Fruit fly (Drosophila melanogaster) whole organism, embryonic: ENCODE data around the gene CG43131.

Source experiments
- Antp ChIP-seq: fragments of 200-800 bp; sonication (Bioruptor generic); optimal IDR thresholded peaks from 3 replicates; lab custom pipeline; 2016; ENCODE audit warnings: missing biosample characterization, missing genetic modification characterization
- Atf6 ChIP-seq: fragments of 200-800 bp; sonication (Bioruptor generic); IDR thresholded peaks from 2 replicates; pipeline ENCODE4 v1.3.6; 2022; ENCODE audit warnings: missing biosample characterization, missing genetic modification characterization
- B-H1 ChIP-seq: fragments of 200-800 bp; sonication (Bioruptor generic); IDR thresholded peaks from 3 replicates; pipeline ENCODE4 v1.3.6; 2022; ENCODE audit warnings: missing biosample characterization, missing genetic modification characterization
- Bdp1 ChIP-seq: fragments of 200-800 bp; sonication (Bioruptor generic); optimal IDR thresholded peaks from 3 replicates; lab custom pipeline; 2016; ENCODE audit warnings: missing biosample characterization, missing genetic modification characterization
- CG11456 ChIP-seq: fragments of 200-800 bp; sonication (Bioruptor generic); IDR thresholded peaks from 3 replicates; pipeline ENCODE4 v1.3.6; 2022; ENCODE audit warnings: missing biosample characterization, missing genetic modification characterization
- CG12071 ChIP-seq: fragments of 200-800 bp; sonication (Bioruptor generic); optimal IDR thresholded peaks from 3 replicates; lab custom pipeline; 2018; ENCODE audit warnings: missing biosample characterization, mild to moderate bottlenecking, missing genetic modification characterization
- CG12104 ChIP-seq: fragments of 200-800 bp; sonication (Bioruptor generic); optimal IDR thresholded peaks from 3 replicates; lab custom pipeline; 2016; ENCODE audit warnings: missing biosample characterization, missing genetic modification characterization
- CG1647 ChIP-seq: fragments of 200-800 bp; sonication (Bioruptor generic); optimal IDR thresholded peaks from 3 replicates; lab custom pipeline; 2016; ENCODE audit warnings: missing biosample characterization, missing genetic modification characterization
- CG16815 ChIP-seq: fragments of 200-800 bp; sonication (Bioruptor generic); optimal IDR thresholded peaks from 3 replicates; lab custom pipeline; 2017; ENCODE audit warnings: missing biosample characterization, mild to moderate bottlenecking, missing genetic modification characterization
- CG17385 ChIP-seq: fragments of 200-800 bp; sonication (Bioruptor generic); optimal IDR thresholded peaks from 3 replicates; lab custom pipeline; 2018; ENCODE audit warnings: missing biosample characterization, mild to moderate bottlenecking, missing genetic modification characterization
- CG17612 ChIP-seq: fragments of 200-800 bp; sonication (Bioruptor generic); IDR thresholded peaks from 2 replicates; pipeline ENCODE4 v1.3.6; 2022; ENCODE audit warnings: missing biosample characterization, missing genetic modification characterization
- CG1832 ChIP-seq: fragments of 200-800 bp; sonication (Bioruptor generic); optimal IDR thresholded peaks from 2 replicates; lab custom pipeline; 2017; ENCODE audit warnings: missing biosample characterization, mild to moderate bottlenecking, missing genetic modification characterization, inconsistent platforms
- CG2120 ChIP-seq: fragments of 200-800 bp; sonication (Bioruptor generic); optimal IDR thresholded peaks from 3 replicates; lab custom pipeline; 2016; ENCODE audit warnings: missing biosample characterization, missing genetic modification characterization
- CG2875 ChIP-seq: fragments of 200-800 bp; sonication (Bioruptor generic); optimal IDR thresholded peaks from 2 replicates; lab custom pipeline; 2017; ENCODE audit warnings: missing biosample characterization, mild to moderate bottlenecking, missing genetic modification characterization, missing genetic modification reagents
- CG3065 ChIP-seq: fragments of 200-800 bp; sonication (Bioruptor generic); optimal IDR thresholded peaks from 2 replicates; lab custom pipeline; 2016; ENCODE audit warnings: missing biosample characterization, missing genetic modification characterization
- CG33213 ChIP-seq: fragments of 200-800 bp; sonication (Bioruptor generic); optimal IDR thresholded peaks from 3 replicates; lab custom pipeline; 2016; ENCODE audit warnings: missing biosample characterization, missing genetic modification characterization
- CG4328 ChIP-seq: fragments of 200-800 bp; sonication (Bioruptor generic); optimal IDR thresholded peaks from 3 replicates; lab custom pipeline; 2017; ENCODE audit warnings: missing biosample characterization, missing genetic modification reagents, missing genetic modification characterization
- CG4730 ChIP-seq: fragments of 200-800 bp; sonication (Bioruptor generic); IDR thresholded peaks from 2 replicates; pipeline ENCODE4 v1.3.6; 2022; ENCODE audit warnings: missing biosample characterization, missing genetic modification characterization
- CG8359 ChIP-seq: fragments of 200-800 bp; sonication (Bioruptor generic); optimal IDR thresholded peaks from 2 replicates; lab custom pipeline; 2017; ENCODE audit warnings: missing biosample characterization, mild to moderate bottlenecking, missing genetic modification characterization, borderline replicate concordance
- CG8944 ChIP-seq: fragments of 200-800 bp; sonication (Bioruptor generic); optimal IDR thresholded peaks from 3 replicates; lab custom pipeline; 2016; ENCODE audit warnings: missing biosample characterization, missing genetic modification characterization
- CG9437 ChIP-seq: fragments of 200-800 bp; sonication (Bioruptor generic); optimal IDR thresholded peaks from 2 replicates; lab custom pipeline; 2018; ENCODE audit warnings: missing biosample characterization, mild to moderate bottlenecking, missing genetic modification characterization
- Chrac-16 ChIP-seq: fragments of 200-800 bp; sonication (Bioruptor generic); optimal IDR thresholded peaks from 3 replicates; lab custom pipeline; 2016; ENCODE audit warnings: missing biosample characterization, missing genetic modification characterization
- CkIIα-i1 ChIP-seq: fragments of 200-800 bp; sonication (Bioruptor generic); IDR thresholded peaks from 2 replicates; pipeline ENCODE4 v1.3.6; 2022; ENCODE audit warnings: missing biosample characterization, missing genetic modification characterization
- HLH3B ChIP-seq: fragments of 200-800 bp; sonication (Bioruptor generic); IDR thresholded peaks from 2 replicates; pipeline ENCODE4 v1.3.6; 2022; ENCODE audit warnings: missing biosample characterization, missing genetic modification characterization
- HmgD ChIP-seq: fragments of 200-800 bp; sonication (Bioruptor generic); optimal IDR thresholded peaks from 3 replicates; lab custom pipeline; 2016; ENCODE audit warnings: missing biosample characterization, missing genetic modification characterization
- Lim3 ChIP-seq: fragments of 200-800 bp; sonication (Bioruptor generic); IDR thresholded peaks from 2 replicates; pipeline ENCODE4 v1.3.6; 2022; ENCODE audit warnings: missing biosample characterization, missing genetic modification characterization
- Myb ChIP-seq: fragments of 200-800 bp; sonication (Bioruptor generic); optimal IDR thresholded peaks from 2 replicates; lab custom pipeline; 2016; ENCODE audit warnings: missing biosample characterization, missing genetic modification characterization
- Sry-β ChIP-seq: fragments of 200-800 bp; sonication (Bioruptor generic); optimal IDR thresholded peaks from 2 replicates; lab custom pipeline; 2018; ENCODE audit warnings: missing biosample characterization, mild to moderate bottlenecking, missing genetic modification characterization, moderate library complexity
- Ssrp ChIP-seq: fragments of 200-800 bp; sonication (Bioruptor generic); optimal IDR thresholded peaks from 2 replicates; lab custom pipeline; 2018; ENCODE audit warnings: missing biosample characterization, mild to moderate bottlenecking, missing genetic modification characterization, moderate library complexity
- crol ChIP-seq: fragments of 200-800 bp; sonication (Bioruptor generic); IDR thresholded peaks from 2 replicates; pipeline ENCODE4 v1.3.6; 2022; ENCODE audit warnings: missing biosample characterization, missing genetic modification characterization
- gsb-n ChIP-seq: fragments of 200-800 bp; sonication (Bioruptor generic); optimal IDR thresholded peaks from 3 replicates; lab custom pipeline; 2018; ENCODE audit warnings: missing biosample characterization, mild to moderate bottlenecking, missing genetic modification characterization
- hb ChIP-seq: fragments of 200-800 bp; sonication (Bioruptor generic); IDR thresholded peaks from 3 replicates; pipeline ENCODE4 v1.3.6; 2022; ENCODE audit warnings: missing biosample characterization, missing genetic modification characterization; ENCODE audit not compliant: partially characterized antibody
- klu ChIP-seq: fragments of 200-800 bp; sonication (Bioruptor generic); IDR thresholded peaks from 2 replicates; pipeline ENCODE4 v1.3.6; 2022; ENCODE audit warnings: missing biosample characterization, missing genetic modification characterization
- lola ChIP-seq, 3 experiments: fragments of >200 bp in 2 of 3; fragments of 200-800 bp in 1 of 3; sonication (Bioruptor generic) in 1 of 3; optimal IDR thresholded peaks; 2 replicates each; lab custom pipeline; 2017 to 2019; ENCODE audit warnings: missing biosample characterization in 3 of 3, missing genetic modification characterization in 3 of 3, mild to moderate bottlenecking in 1 of 3, moderate library complexity in 1 of 3
- lov ChIP-seq, 2 experiments: fragments of 200-800 bp in 1 of 2; fragments of >200 bp in 1 of 2; sonication (Bioruptor generic) in 1 of 2; IDR thresholded peaks in 1 of 2; optimal IDR thresholded peaks in 1 of 2; 2 replicates in 1 of 2; 3 replicates in 1 of 2; pipeline versions ENCODE4 v1.3.6 to Lab custom; 2017 to 2022; ENCODE audit warnings: missing biosample characterization in 1 of 2, missing genetic modification characterization in 1 of 2
- nau ChIP-seq: fragments of 200-800 bp; sonication (Bioruptor generic); optimal IDR thresholded peaks from 3 replicates; lab custom pipeline; 2017; ENCODE audit warnings: missing biosample characterization, mild to moderate bottlenecking, missing genetic modification characterization, missing genetic modification reagents
- oc ChIP-seq: fragments of 200-800 bp; sonication (Bioruptor generic); optimal IDR thresholded peaks from 2 replicates; lab custom pipeline; 2018; ENCODE audit warnings: missing biosample characterization, mild to moderate bottlenecking, missing genetic modification characterization, moderate library complexity
- odd ChIP-seq: fragments of 200-800 bp; sonication (Bioruptor generic); optimal IDR thresholded peaks from 2 replicates; lab custom pipeline; 2017; ENCODE audit warnings: missing biosample characterization, mild to moderate bottlenecking, missing genetic modification characterization
- pita ChIP-seq: fragments of 200-800 bp; sonication (Bioruptor generic); optimal IDR thresholded peaks from 2 replicates; lab custom pipeline; 2017; ENCODE audit warnings: missing biosample characterization, mild to moderate bottlenecking, missing genetic modification characterization
- sens ChIP-seq: fragments of 200-800 bp; sonication (Bioruptor generic); peaks from one replicate; lab custom pipeline; 2016; ENCODE audit warnings: missing biosample characterization, missing genetic modification characterization
- sisA ChIP-seq: fragments of 200-800 bp; sonication (Bioruptor generic); IDR thresholded peaks from 2 replicates; pipeline ENCODE4 v1.3.6; 2022; ENCODE audit warnings: missing biosample characterization, missing genetic modification characterization
- slbo ChIP-seq: fragments of 200-800 bp; sonication (Bioruptor generic); IDR thresholded peaks from 2 replicates; pipeline ENCODE4 v1.3.6; 2022; ENCODE audit warnings: missing biosample characterization, missing genetic modification characterization
- stc ChIP-seq: fragments of 200-800 bp; sonication (Bioruptor generic); IDR thresholded peaks from 2 replicates; pipeline ENCODE4 v1.3.6; 2022; ENCODE audit warnings: missing biosample characterization, missing genetic modification characterization
- tap ChIP-seq: fragments of 200-800 bp; optimal IDR thresholded peaks from 3 replicates; lab custom pipeline; 2019; ENCODE audit warnings: missing biosample characterization, mild to moderate bottlenecking, missing genetic modification characterization, moderate library complexity
- twi ChIP-seq: fragments of 200-800 bp; optimal IDR thresholded peaks from 2 replicates; lab custom pipeline; 2019; ENCODE audit warnings: missing biosample characterization, mild to moderate bottlenecking, missing genetic modification characterization, moderate library complexity

Gene CG43131

DNA sequence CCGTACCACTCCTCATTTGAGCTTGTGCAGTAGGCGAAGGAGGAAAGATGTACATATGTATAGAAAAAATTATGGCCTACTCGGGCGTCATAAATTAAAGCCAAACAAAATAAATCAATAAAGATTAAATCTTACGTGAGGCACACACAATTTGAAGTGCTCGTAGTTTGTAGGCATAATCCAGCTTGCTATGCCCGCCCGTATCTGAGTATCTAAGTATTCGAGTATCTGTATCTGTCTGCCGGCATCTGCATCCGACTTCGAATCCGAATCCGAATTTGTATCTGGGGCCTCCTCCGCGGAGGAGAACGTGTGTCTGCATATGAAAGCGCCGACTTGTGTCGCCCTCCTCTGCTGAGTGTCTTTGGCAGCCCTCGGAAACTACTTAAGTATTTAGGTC lies 7.4 kb upstream of the CG43131 start (continued):
- TF ChIP-seq odd (GFP tag; lab: Kevin White, UChicago) (no peak), oc (tag; lab: Kevin White, UChicago) (peak; percentile 61), lola (GFP tag; optimal IDR thresholded peaks at IDR 0.05; lab: Kevin White, UChicago) (no peak), B-H1 (GFP tag; lab: Robert Waterston, UW) (no peak)
- TF ChIP-seq, all 482 proteins: peak for 12

DNA sequence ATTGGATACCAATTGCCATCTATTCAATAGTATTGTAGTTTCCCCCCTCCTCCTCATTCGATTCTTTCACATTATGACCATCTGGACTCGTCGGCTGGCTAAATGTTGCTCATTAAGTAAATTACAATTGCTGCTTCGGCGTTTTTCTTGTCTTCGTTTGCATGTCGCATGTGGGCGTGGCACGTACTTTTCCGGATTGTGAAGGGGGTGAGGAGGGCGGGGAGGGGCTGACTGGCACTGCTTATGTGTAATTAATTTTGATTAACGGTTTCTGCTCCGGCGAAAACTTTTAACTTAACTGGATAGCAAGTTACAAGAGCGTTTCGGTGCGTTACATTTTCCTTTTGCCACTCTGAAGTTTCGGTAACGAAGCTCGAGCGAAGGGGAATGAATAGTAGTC lies 6.5 kb upstream of the CG43131 start:
- TF ChIP-seq CG4328 (no peak), Antp (GFP tag; lab: Kevin White, UChicago) (no peak), Ssrp (no peak), sens (GFP tag; lab: Kevin White, UChicago) (peak; percentile 56), CG1647 (GFP tag; lab: Kevin White, UChicago) (no peak), CG17385 (GFP tag; lab: Kevin White, UChicago) (no peak), lov (optimal IDR thresholded peaks at IDR 0.05; lab: Kevin White, UChicago) (no peak), lov (GFP tag; IDR thresholded peaks at IDR 0.05; lab: Robert Waterston, UW) (no peak), tap (tag; lab: Kevin White, UChicago) (no peak), crol (GFP tag; lab: Robert Waterston, UW) (peak; percentile 54; the same call in 1 of the 2 replicates), CG3065 (GFP tag; lab: Kevin White, UChicago) (peak; percentile 53), gsb-n (tag; lab: Kevin White, UChicago) (no peak), klu (GFP tag; lab: Robert Waterston, UW) (no peak), CG4730 (GFP tag; lab: Robert Waterston, UW) (no peak), CG33213 (GFP tag; lab: Kevin White, UChicago) (no peak), CG2875 (GFP tag; lab: Kevin White, UChicago) (no peak), CG1832 (GFP tag; lab: Kevin White, UChicago) (no peak), sisA (GFP tag; lab: Robert Waterston, UW) (no peak), B-H1 (GFP tag; lab: Robert Waterston, UW) (no peak), Bdp1 (no peak), HLH3B (GFP tag; lab: Robert Waterston, UW) (no peak), Lim3 (no peak), twi (peak; percentile 76), CG9437 (GFP tag; lab: Kevin White, UChicago) (no peak), hb (GFP tag; lab: Robert Waterston, UW) (0 out of 3 replicates have a peak, but pooled peaks have one; percentile 17), stc (GFP tag; lab: Robert Waterston, UW) (no peak), CG8359 (no peak), nau (no peak), CG12104 (no peak), Myb (no peak), CG11456 (GFP tag; lab: Robert Waterston, UW) (no peak), CG8944 (GFP tag; lab: Kevin White, UChicago) (no peak), pita (no peak), CkIIα-i1 (GFP tag; lab: Robert Waterston, UW) (no peak), CG12071 (GFP tag; lab: Kevin White, UChicago) (no peak), HmgD (GFP tag; lab: Kevin White, UChicago) (no peak), Chrac-16 (GFP tag; lab: Kevin White, UChicago) (no peak), slbo (GFP tag; lab: Robert Waterston, UW) (no peak), Atf6 (no peak), CG17612 (no peak), CG2120 (GFP tag; lab: Kevin White, UChicago) (no peak), CG16815 (GFP tag; lab: Kevin White, UChicago) (no peak), Sry-β (GFP tag; lab: Kevin White, UChicago) (no peak)
- TF ChIP-seq, all 482 proteins: peak for 5
